Worm (Caenorhabditis elegans) whole organism, L4 larva: ENCODE measurements around the gene best-15.

ENCODE experiments used
- D1046.2 ChIP-seq: fragments of 200-800 bp; sonication (Bioruptor generic); IDR thresholded peaks from 2 replicates; pipeline ENCODE4 v1.3.6; 2022; ENCODE audit warnings: missing genetic modification characterization, missing compliant biosample characterization
- T20F7.1 ChIP-seq: fragments of 200-800 bp; sonication (Bioruptor generic); optimal IDR thresholded peaks from 2 replicates; lab custom pipeline; 2018; ENCODE audit warnings: mild to moderate bottlenecking, missing genetic modification characterization, missing compliant biosample characterization
- Y48G9A.11 ChIP-seq: fragments of 200-800 bp; sonication (Bioruptor generic); IDR thresholded peaks from 2 replicates; pipeline ENCODE4 v1.3.6; 2022; ENCODE audit warnings: missing genetic modification reagents, missing genetic modification characterization, missing compliant biosample characterization
- Y5F2A.4 ChIP-seq: fragments of 200-800 bp; sonication (Bioruptor generic); optimal IDR thresholded peaks from 2 replicates; lab custom pipeline; 2018; ENCODE audit warnings: mild to moderate bottlenecking, missing genetic modification characterization, missing compliant biosample characterization
- ama-1 ChIP-seq: fragments of 150-350 bp; optimal IDR thresholded peaks from 2 replicates; lab custom pipeline; 2014; ENCODE audit warnings: inconsistent platforms, mixed read lengths
- arid-1 ChIP-seq: fragments of 200-800 bp; sonication (Bioruptor generic); conservative IDR thresholded peaks from 2 replicates; pipeline ENCODE4 v1.3.6; 2022; ENCODE audit warnings: missing genetic modification reagents, missing genetic modification characterization, missing compliant biosample characterization
- attf-4 ChIP-seq: sonication (generic microtip); optimal IDR thresholded peaks from 3 replicates; lab custom pipeline; 2017; ENCODE audit warnings: missing biosample characterization, missing genetic modification characterization
- ceh-28 ChIP-seq: fragments of 150-350 bp; optimal IDR thresholded peaks from 2 replicates; lab custom pipeline; 2014; ENCODE audit warnings: missing biosample characterization, missing genetic modification reagents, missing genetic modification characterization
- ceh-32 ChIP-seq: sonication (generic microtip); optimal IDR thresholded peaks from 2 replicates; lab custom pipeline; 2016; ENCODE audit warnings: mild to moderate bottlenecking, missing genetic modification characterization, missing compliant biosample characterization; ENCODE audit not compliant: poor library complexity
- ceh-44 ChIP-seq: fragments of 200-800 bp; sonication (Bioruptor generic); IDR thresholded peaks from 2 replicates; pipeline ENCODE4 v1.3.6; 2022; ENCODE audit warnings: missing genetic modification reagents, missing genetic modification characterization, missing compliant biosample characterization
- ceh-62 ChIP-seq: sonication (generic microtip); optimal IDR thresholded peaks from 2 replicates; lab custom pipeline; 2017; ENCODE audit warnings: missing biosample characterization, missing genetic modification characterization
- ces-1 ChIP-seq: fragments of 150-350 bp; sonication (generic microtip); optimal IDR thresholded peaks from 4 replicates; lab custom pipeline; 2014; ENCODE audit warnings: missing biosample characterization, missing genetic modification reagents, missing genetic modification characterization
- cey-2 ChIP-seq: sonication (generic microtip); optimal IDR thresholded peaks from 3 replicates; lab custom pipeline; 2017; ENCODE audit warnings: missing genetic modification characterization, mild to moderate bottlenecking, missing compliant biosample characterization, antibody characterized with exemption, borderline replicate concordance; ENCODE audit not compliant: insufficient read depth
- daf-8 ChIP-seq: fragments of 200-800 bp; sonication (Bioruptor generic); IDR thresholded peaks from 2 replicates; pipeline ENCODE4 v1.3.6; 2022; ENCODE audit warnings: missing genetic modification characterization, missing compliant biosample characterization
- dmd-6 ChIP-seq: fragments of 200-800 bp; sonication (Bioruptor generic); IDR thresholded peaks from 2 replicates; pipeline ENCODE4 v1.3.6; 2022; ENCODE audit warnings: missing genetic modification reagents, missing genetic modification characterization, missing compliant biosample characterization
- dmd-8 ChIP-seq: fragments of 200-800 bp; sonication (Bioruptor generic); IDR thresholded peaks from 2 replicates; pipeline ENCODE4 v1.3.6; 2022; ENCODE audit warnings: missing genetic modification characterization, missing compliant biosample characterization
- dve-1 ChIP-seq: sonication (generic microtip); optimal IDR thresholded peaks from 2 replicates; lab custom pipeline; 2017; ENCODE audit warnings: antibody characterized with exemption, mild to moderate bottlenecking, missing genetic modification characterization, missing compliant biosample characterization; ENCODE audit not compliant: insufficient read depth
- egl-27 ChIP-seq: sonication (generic microtip); optimal IDR thresholded peaks from 3 replicates; lab custom pipeline; 2017; ENCODE audit warnings: missing biosample characterization, missing genetic modification reagents, missing genetic modification characterization
- fkh-10 ChIP-seq: fragments of 150-350 bp; optimal IDR thresholded peaks from 2 replicates; lab custom pipeline; 2014; ENCODE audit warnings: missing biosample characterization, missing genetic modification reagents, missing genetic modification characterization
- fos-1 ChIP-seq: fragments of 150-350 bp; optimal IDR thresholded peaks from 2 replicates; lab custom pipeline; 2014; ENCODE audit warnings: missing biosample characterization, missing genetic modification characterization
- hlh-11 ChIP-seq: fragments of 200-800 bp; sonication (Bioruptor generic); optimal IDR thresholded peaks from 2 replicates; lab custom pipeline; 2018; ENCODE audit warnings: mild to moderate bottlenecking, missing genetic modification characterization, missing compliant biosample characterization
- hlh-30 ChIP-seq: sonication (generic microtip); optimal IDR thresholded peaks from 2 replicates; lab custom pipeline; 2017; ENCODE audit warnings: antibody characterized with exemption, mild to moderate bottlenecking, missing genetic modification characterization, missing compliant biosample characterization; ENCODE audit not compliant: insufficient read depth
- lin-13 ChIP-seq: fragments of 150-350 bp; optimal IDR thresholded peaks from 2 replicates; lab custom pipeline; 2014; ENCODE audit warnings: missing biosample characterization, missing genetic modification reagents, missing genetic modification characterization
- lin-29 ChIP-seq: fragments of 200-800 bp; sonication (Bioruptor generic); IDR thresholded peaks from 2 replicates; pipeline ENCODE4 v1.3.6; 2022; ENCODE audit warnings: missing genetic modification reagents, missing genetic modification characterization, missing compliant biosample characterization
- lsy-2 ChIP-seq, 2 experiments: fragments of 150-350 bp in 1 of 2; sonication (generic microtip) in 1 of 2; optimal IDR thresholded peaks; 2 replicates each; lab custom pipeline; 2014 to 2017; ENCODE audit warnings: missing biosample characterization in 2 of 2, missing genetic modification characterization in 2 of 2
- madf-9 ChIP-seq: fragments of 200-800 bp; sonication (Bioruptor generic); conservative IDR thresholded peaks from 2 replicates; pipeline ENCODE4 v1.3.6; 2022; ENCODE audit warnings: missing genetic modification reagents, missing genetic modification characterization, missing compliant biosample characterization
- mdl-1 ChIP-seq, 2 experiments: fragments of 150-350 bp in 1 of 2; sonication (generic microtip) in 1 of 2; optimal IDR thresholded peaks; 2 replicates each; lab custom pipeline; 2014 to 2017; ENCODE audit warnings: missing biosample characterization in 2 of 2, missing genetic modification characterization in 2 of 2
- mdt-29 ChIP-seq: fragments of 200-800 bp; sonication (Bioruptor generic); IDR thresholded peaks from 2 replicates; pipeline ENCODE4 v1.3.6; 2022; ENCODE audit warnings: missing genetic modification reagents, missing genetic modification characterization, missing compliant biosample characterization
- mxl-2 ChIP-seq: fragments of 200-800 bp; sonication (Bioruptor generic); conservative IDR thresholded peaks from 2 replicates; pipeline ENCODE4 v1.3.6; 2022; ENCODE audit warnings: missing genetic modification reagents, missing genetic modification characterization, missing compliant biosample characterization
- mxl-3 ChIP-seq: fragments of 200-800 bp; sonication (Bioruptor generic); optimal IDR thresholded peaks from 2 replicates; lab custom pipeline; 2018; ENCODE audit warnings: mild to moderate bottlenecking, missing genetic modification characterization, missing compliant biosample characterization
- nhr-111 ChIP-seq: fragments of 200-800 bp; sonication (Bioruptor generic); optimal IDR thresholded peaks from 2 replicates; lab custom pipeline; 2018; ENCODE audit warnings: mild to moderate bottlenecking, missing genetic modification characterization, missing compliant biosample characterization
- nhr-25 ChIP-seq: sonication (generic microtip); optimal IDR thresholded peaks from 2 replicates; lab custom pipeline; 2017; ENCODE audit warnings: missing genetic modification characterization, mild to moderate bottlenecking, missing compliant biosample characterization, antibody characterized with exemption, moderate library complexity, borderline replicate concordance; ENCODE audit not compliant: insufficient read depth
- nhr-28 ChIP-seq: fragments of 150-350 bp; optimal IDR thresholded peaks from 2 replicates; lab custom pipeline; 2014; ENCODE audit warnings: missing biosample characterization, missing genetic modification characterization
- nhr-42 ChIP-seq: fragments of 200-800 bp; sonication (Bioruptor generic); IDR thresholded peaks from 2 replicates; pipeline ENCODE4 v1.3.6; 2022; ENCODE audit warnings: missing genetic modification characterization, missing compliant biosample characterization
- nhr-6 ChIP-seq: fragments of 150-350 bp; optimal IDR thresholded peaks from 2 replicates; lab custom pipeline; 2014; ENCODE audit warnings: missing biosample characterization, missing genetic modification characterization
- nhr-76 ChIP-seq: fragments of 150-350 bp; optimal IDR thresholded peaks from 2 replicates; lab custom pipeline; 2014; ENCODE audit warnings: missing biosample characterization, missing genetic modification characterization
- nhr-77 ChIP-seq: fragments of 150-350 bp; optimal IDR thresholded peaks from 2 replicates; lab custom pipeline; 2014; ENCODE audit warnings: missing biosample characterization, missing genetic modification characterization
- pqm-1 ChIP-seq: sonication (generic microtip); optimal IDR thresholded peaks from 2 replicates; lab custom pipeline; 2017; ENCODE audit warnings: missing biosample characterization, missing genetic modification characterization
- sdz-12 ChIP-seq: fragments of 200-800 bp; sonication (Bioruptor generic); optimal IDR thresholded peaks from 2 replicates; lab custom pipeline; 2018; ENCODE audit warnings: mild to moderate bottlenecking, missing genetic modification characterization, missing compliant biosample characterization
- snpc-1.2 ChIP-seq: fragments of 200-800 bp; sonication (Bioruptor generic); IDR thresholded peaks from 2 replicates; pipeline ENCODE4 v1.3.6; 2022; ENCODE audit warnings: missing genetic modification reagents, missing genetic modification characterization, missing compliant biosample characterization
- spr-1 ChIP-seq: sonication (generic microtip); optimal IDR thresholded peaks from 2 replicates; lab custom pipeline; 2016; ENCODE audit warnings: mild to moderate bottlenecking, missing genetic modification characterization, missing compliant biosample characterization
- unc-130 ChIP-seq: sonication (generic microtip); optimal IDR thresholded peaks from 2 replicates; lab custom pipeline; 2016; ENCODE audit warnings: missing genetic modification reagents, missing genetic modification characterization, missing compliant biosample characterization
- unc-62 ChIP-seq, 3 experiments: fragments of 150-350 bp in 1 of 3; sonication (generic microtip); optimal IDR thresholded peaks in 2 of 3; peaks in 1 of 3; 1 replicate in 1 of 3; 2 replicates in 2 of 3; lab custom pipeline; 2014 to 2017; ENCODE audit warnings: missing biosample characterization in 3 of 3, missing genetic modification characterization in 3 of 3, missing genetic modification reagents in 3 of 3, missing genotype in 1 of 3
- vab-7 ChIP-seq: fragments of 200-800 bp; sonication (Bioruptor generic); IDR thresholded peaks from 2 replicates; pipeline ENCODE4 v1.3.6; 2022; ENCODE audit warnings: missing genetic modification reagents, missing genetic modification characterization, missing compliant biosample characterization
- zfp-2 ChIP-seq: sonication (generic microtip); optimal IDR thresholded peaks from 2 replicates; lab custom pipeline; 2016; ENCODE audit warnings: mild to moderate bottlenecking, missing genetic modification characterization, missing compliant biosample characterization
- zfp-3 ChIP-seq: fragments of 200-800 bp; sonication (Bioruptor generic); conservative IDR thresholded peaks from 2 replicates; pipeline ENCODE4 v1.3.6; 2022; ENCODE audit warnings: missing genetic modification reagents, missing genetic modification characterization, missing compliant biosample characterization

Gene best-15

ce11 chrIV:10825383-10825782 lies 6.7 kb downstream of the best-15 start (continued):
- TF ChIP-seq ceh-28 (tag; lab: Kevin White, UChicago) (no peak), dmd-6 (no peak), snpc-1.2 (GFP tag; lab: Robert Waterston, UW) (no peak), Y48G9A.11 (GFP tag; lab: Robert Waterston, UW) (no peak), unc-130 (GFP tag; lab: Kevin White, UChicago) (no peak), daf-8 (no peak), arid-1 (GFP tag; lab: Robert Waterston, UW) (no peak), mdt-29 (GFP tag; lab: Robert Waterston, UW) (no peak), unc-62 (GFP tag; optimal IDR thresholded peaks at IDR 0.05 in 1 of 2; lab: Kevin White, UChicago) (no peak), unc-62 (tag; optimal IDR thresholded peaks at IDR 0.05; lab: Kevin White, UChicago) (no peak), Y5F2A.4 (GFP tag; lab: Kevin White, UChicago) (no peak), mxl-3 (GFP tag; lab: Kevin White, UChicago) (no peak), ceh-44 (GFP tag; lab: Robert Waterston, UW) (no peak), lsy-2 (tag; optimal IDR thresholded peaks at IDR 0.05; lab: Kevin White, UChicago) (no peak), nhr-111 (no peak)
- TF ChIP-seq, all 104 proteins: peak for 6

- peak; percentile 46; the same call in 1 of the 2 replicates for TF ChIP-seq dmd-8 (GFP tag; lab: Robert Waterston, UW)
- no peak for TF ChIP-seq fos-1 (tag; lab: Kevin White, UChicago)
- no peak for TF ChIP-seq cey-2
- TF ChIP-seq madf-9 (GFP tag; lab: Robert Waterston, UW): 0 out of 2 replicates have a peak, but pooled peaks have one; percentile 6
- TF ChIP-seq zfp-3 (GFP tag; lab: Robert Waterston, UW): no peak
- peak; percentile 69 for TF ChIP-seq nhr-77 (tag; lab: Kevin White, UChicago)
- 0 out of 2 replicates have a peak, but pooled peaks have one; percentile 50 for TF ChIP-seq snpc-1.2 (GFP tag; lab: Robert Waterston, UW)
- no peak for TF ChIP-seq unc-130 (GFP tag; lab: Kevin White, UChicago)
- TF ChIP-seq mdt-29 (GFP tag; lab: Robert Waterston, UW): no peak
- peak; percentile 76 for TF ChIP-seq fkh-10 (GFP tag; lab: Kevin White, UChicago)
- TF ChIP-seq nhr-6: peak; percentile 59
- peak; percentile 80 for TF ChIP-seq ama-1 (lab: Kevin White, UChicago)
- TF ChIP-seq ceh-62 (tag; lab: Kevin White, UChicago): no peak
- peak; percentile 61 for TF ChIP-seq spr-1
- TF ChIP-seq mxl-3 (GFP tag; lab: Kevin White, UChicago): peak; percentile 66
- no peak for TF ChIP-seq sdz-12 (GFP tag; lab: Kevin White, UChicago)
- TF ChIP-seq D1046.2 (GFP tag; lab: Robert Waterston, UW): no peak
- no peak for TF ChIP-seq attf-4 (tag; lab: Kevin White, UChicago)
- no peak for TF ChIP-seq egl-27 (tag; lab: Kevin White, UChicago)
- no peak for TF ChIP-seq ceh-32
- TF ChIP-seq pqm-1 (tag; lab: Kevin White, UChicago): peak; percentile 33
- peak; percentile 67 for TF ChIP-seq T20F7.1 (GFP tag; lab: Kevin White, UChicago)
- no peak for TF ChIP-seq Y5F2A.4 (GFP tag; lab: Kevin White, UChicago)
- TF ChIP-seq nhr-28: peak; percentile 96
- peak; percentile 92 for TF ChIP-seq nhr-25
- no peak for TF ChIP-seq lin-29 (GFP tag; lab: Robert Waterston, UW)
- no peak for TF ChIP-seq mxl-2 (GFP tag; lab: Robert Waterston, UW)
- TF ChIP-seq vab-7: no peak
- TF ChIP-seq hlh-11: peak; percentile 93
- peak; percentile 6 for TF ChIP-seq zfp-2
- TF ChIP-seq ces-1 (GFP tag; lab: Kevin White, UChicago): no peak
- no peak for TF ChIP-seq nhr-76 (tag; lab: Kevin White, UChicago)
- peak; percentile 38 for TF ChIP-seq hlh-30
- TF ChIP-seq dve-1 (tag; lab: Kevin White, UChicago): peak; percentile 91
- peak; percentile 63 to 89 for TF ChIP-seq mdl-1 (tag; optimal IDR thresholded peaks at IDR 0.05; lab: Kevin White, UChicago)
- peak; percentile 45 for TF ChIP-seq ceh-28 (tag; lab: Kevin White, UChicago)
- peak; percentile 64 for TF ChIP-seq lin-13 (GFP tag; lab: Kevin White, UChicago)
- TF ChIP-seq ceh-44 (GFP tag; lab: Robert Waterston, UW): no peak
- peak; percentile 75; the same call in 1 of the 2 replicates for TF ChIP-seq nhr-42 (GFP tag; lab: Robert Waterston, UW)
These were observed 10.3 kb downstream of the best-15 start for ce11 chrIV:10821672-10822304.
